Fruit fly (Drosophila melanogaster) whole organism, embryonic: Measurements from ENCODE around the gene Art3.

Source experiments
- Asciz ChIP-seq: fragments of 200-800 bp; sonication (Bioruptor generic); optimal IDR thresholded peaks from 2 replicates; lab custom pipeline; 2017; ENCODE audit warnings: missing biosample characterization, mild to moderate bottlenecking, missing genetic modification characterization, missing genetic modification reagents
- Bteb2 ChIP-seq: fragments of 200-800 bp; sonication (Bioruptor generic); optimal IDR thresholded peaks from 2 replicates; lab custom pipeline; 2016; ENCODE audit warnings: missing biosample characterization, missing genetic modification characterization
- C15 ChIP-seq: fragments of 200-800 bp; sonication (Bioruptor generic); IDR thresholded peaks from 3 replicates; pipeline ENCODE4 v1.3.6; 2022; ENCODE audit warnings: missing biosample characterization, missing genetic modification characterization
- CG11398 ChIP-seq: fragments of 200-800 bp; sonication (Bioruptor generic); optimal IDR thresholded peaks from 2 replicates; lab custom pipeline; 2016; ENCODE audit warnings: missing biosample characterization, missing genetic modification characterization
- CG11695 ChIP-seq: fragments of 200-800 bp; sonication (Bioruptor generic); IDR thresholded peaks from 3 replicates; pipeline ENCODE4 v1.3.6; 2022; ENCODE audit warnings: missing biosample characterization, missing genetic modification characterization
- CG11723 ChIP-seq: fragments of 200-800 bp; sonication (Bioruptor generic); optimal IDR thresholded peaks from 2 replicates; lab custom pipeline; 2017; ENCODE audit warnings: missing biosample characterization, mild to moderate bottlenecking, missing genetic modification characterization
- CG12155 ChIP-seq: fragments of 200-800 bp; sonication (Bioruptor generic); optimal IDR thresholded peaks from 3 replicates; lab custom pipeline; 2016; ENCODE audit warnings: missing biosample characterization, missing genetic modification characterization
- CG12391 ChIP-seq: fragments of 200-800 bp; sonication (Bioruptor generic); optimal IDR thresholded peaks from 3 replicates; lab custom pipeline; 2018; ENCODE audit warnings: missing biosample characterization, mild to moderate bottlenecking, missing genetic modification characterization, moderate library complexity
- CG12769 ChIP-seq: fragments of 200-800 bp; sonication (Bioruptor generic); optimal IDR thresholded peaks from 2 replicates; lab custom pipeline; 2019; ENCODE audit warnings: missing biosample characterization, mild to moderate bottlenecking, missing genetic modification characterization, moderate library complexity
- CG15269 ChIP-seq: fragments of 200-800 bp; sonication (Bioruptor generic); optimal IDR thresholded peaks from 2 replicates; lab custom pipeline; 2018; ENCODE audit warnings: missing biosample characterization, mild to moderate bottlenecking, missing genetic modification characterization, moderate library complexity
- CG15479 ChIP-seq: fragments of 200-800 bp; sonication (Bioruptor generic); optimal IDR thresholded peaks from 3 replicates; lab custom pipeline; 2019; ENCODE audit warnings: missing biosample characterization, mild to moderate bottlenecking, missing genetic modification characterization, moderate library complexity
- CG2116 ChIP-seq: fragments of 200-800 bp; sonication (Bioruptor generic); optimal IDR thresholded peaks from 3 replicates; lab custom pipeline; 2018; ENCODE audit warnings: missing biosample characterization, mild to moderate bottlenecking, missing genetic modification characterization
- CG31224 ChIP-seq: fragments of 200-800 bp; sonication (Bioruptor generic); IDR thresholded peaks from 2 replicates; pipeline ENCODE4 v1.3.6; 2022; ENCODE audit warnings: missing biosample characterization, missing genetic modification characterization
- CG4617 ChIP-seq: fragments of 200-800 bp; sonication (Bioruptor generic); optimal IDR thresholded peaks from 3 replicates; lab custom pipeline; 2016; ENCODE audit warnings: missing biosample characterization, missing genetic modification characterization, borderline replicate concordance
- CG6272 ChIP-seq: fragments of 200-800 bp; sonication (Bioruptor generic); IDR thresholded peaks from 2 replicates; pipeline ENCODE4 v1.3.6; 2022; ENCODE audit warnings: missing biosample characterization, missing genetic modification characterization
- CG6683 ChIP-seq: fragments of 200-800 bp; sonication (Bioruptor generic); optimal IDR thresholded peaks from 2 replicates; lab custom pipeline; 2017; ENCODE audit warnings: missing biosample characterization, mild to moderate bottlenecking, missing genetic modification characterization, missing genetic modification reagents
- CG6813 ChIP-seq: fragments of 200-800 bp; sonication (Bioruptor generic); optimal IDR thresholded peaks from 2 replicates; lab custom pipeline; 2017; ENCODE audit warnings: missing biosample characterization, missing genetic modification characterization, mild to moderate bottlenecking, moderate library complexity, missing genetic modification reagents
- CG7786 ChIP-seq: fragments of 200-800 bp; sonication (Bioruptor generic); optimal IDR thresholded peaks from 2 replicates; lab custom pipeline; 2016; ENCODE audit warnings: missing biosample characterization, missing genetic modification characterization
- CG7987 ChIP-seq: fragments of 200-800 bp; sonication (Bioruptor generic); optimal IDR thresholded peaks from 2 replicates; lab custom pipeline; 2018; ENCODE audit warnings: missing biosample characterization, mild to moderate bottlenecking, missing genetic modification characterization, moderate library complexity
- CG9817 ChIP-seq: fragments of 200-800 bp; sonication (Bioruptor generic); optimal IDR thresholded peaks from 2 replicates; lab custom pipeline; 2018; ENCODE audit warnings: missing biosample characterization, mild to moderate bottlenecking, missing genetic modification characterization, moderate library complexity
- CG9876 ChIP-seq: fragments of 200-800 bp; sonication (Bioruptor generic); optimal IDR thresholded peaks from 2 replicates; lab custom pipeline; 2016; ENCODE audit warnings: missing biosample characterization, missing genetic modification characterization
- Drgx ChIP-seq: fragments of 200-800 bp; sonication (Bioruptor generic); IDR thresholded peaks from 2 replicates; pipeline ENCODE4 v1.3.6; 2022; ENCODE audit warnings: missing biosample characterization, missing genetic modification characterization
- Kr ChIP-seq: fragments of 200-800 bp; sonication (Bioruptor generic); optimal IDR thresholded peaks from 2 replicates; lab custom pipeline; 2017; ENCODE audit warnings: missing biosample characterization, mild to moderate bottlenecking, missing genetic modification characterization
- Lhr ChIP-seq: fragments of 200-800 bp; sonication (Bioruptor generic); optimal IDR thresholded peaks from 3 replicates; lab custom pipeline; 2017; ENCODE audit warnings: mild to moderate bottlenecking, missing biosample characterization, missing genetic modification reagents, missing genetic modification characterization
- NfI ChIP-seq: fragments of 200-800 bp; sonication (Bioruptor generic); optimal IDR thresholded peaks from 3 replicates; lab custom pipeline; 2018; ENCODE audit warnings: missing biosample characterization, mild to moderate bottlenecking, missing genetic modification characterization, moderate library complexity
- Ptx1 ChIP-seq: fragments of 200-800 bp; sonication (Bioruptor generic); IDR thresholded peaks from 2 replicates; pipeline ENCODE4 v1.3.6; 2022; ENCODE audit warnings: missing biosample characterization, missing genetic modification characterization
- Rfx ChIP-seq: fragments of 200-800 bp; sonication (Bioruptor generic); IDR thresholded peaks from 2 replicates; pipeline ENCODE4 v1.3.6; 2022; ENCODE audit warnings: missing biosample characterization, missing genetic modification characterization
- Sry-δ ChIP-seq: fragments of 200-800 bp; sonication (Bioruptor generic); optimal IDR thresholded peaks from 2 replicates; lab custom pipeline; 2016; ENCODE audit warnings: missing biosample characterization, missing genetic modification characterization
- ac ChIP-seq: fragments of 200-800 bp; sonication (Bioruptor generic); optimal IDR thresholded peaks from 3 replicates; lab custom pipeline; 2017; ENCODE audit warnings: missing biosample characterization, mild to moderate bottlenecking, missing genetic modification characterization
- bigmax ChIP-seq: fragments of 200-800 bp; sonication (Bioruptor generic); optimal IDR thresholded peaks from 2 replicates; lab custom pipeline; 2018; ENCODE audit warnings: missing biosample characterization, mild to moderate bottlenecking, missing genetic modification characterization
- btn ChIP-seq: fragments of 200-800 bp; sonication (Bioruptor generic); optimal IDR thresholded peaks from 2 replicates; lab custom pipeline; 2016; ENCODE audit warnings: missing biosample characterization, missing genetic modification characterization
- caup ChIP-seq: fragments of 200-800 bp; sonication (Bioruptor generic); optimal IDR thresholded peaks from 3 replicates; lab custom pipeline; 2017; ENCODE audit warnings: missing biosample characterization, mild to moderate bottlenecking, missing genetic modification characterization, moderate library complexity; ENCODE audit not compliant: severe bottlenecking
- cwo ChIP-seq: fragments of 200-800 bp; sonication (Bioruptor generic); optimal IDR thresholded peaks from 3 replicates; lab custom pipeline; 2017; ENCODE audit warnings: missing biosample characterization, missing genetic modification characterization, mild to moderate bottlenecking, moderate library complexity, missing genetic modification reagents
- dmrt11E ChIP-seq: fragments of 200-800 bp; sonication (Bioruptor generic); optimal IDR thresholded peaks from 3 replicates; lab custom pipeline; 2018; ENCODE audit warnings: missing biosample characterization, mild to moderate bottlenecking, missing genetic modification characterization, moderate library complexity
- exex ChIP-seq: fragments of 200-800 bp; sonication (Bioruptor generic); optimal IDR thresholded peaks from 4 replicates; lab custom pipeline; 2018; ENCODE audit warnings: missing biosample characterization, mild to moderate bottlenecking, missing genetic modification characterization, moderate library complexity
- ftz-f1 ChIP-seq: fragments of 200-800 bp; sonication (Bioruptor generic); optimal IDR thresholded peaks from 2 replicates; lab custom pipeline; 2016; ENCODE audit warnings: missing biosample characterization, missing genetic modification characterization
- gro ChIP-seq: fragments of 200-800 bp; sonication (Bioruptor generic); optimal IDR thresholded peaks from 2 replicates; lab custom pipeline; 2016; ENCODE audit warnings: missing biosample characterization, missing genetic modification characterization
- ken ChIP-seq: fragments of 200-800 bp; sonication (Bioruptor generic); IDR thresholded peaks from 3 replicates; pipeline ENCODE4 v1.3.6; 2022; ENCODE audit warnings: missing biosample characterization, missing genetic modification characterization
- odd ChIP-seq: fragments of 200-800 bp; sonication (Bioruptor generic); optimal IDR thresholded peaks from 2 replicates; lab custom pipeline; 2017; ENCODE audit warnings: missing biosample characterization, mild to moderate bottlenecking, missing genetic modification characterization
- p53 ChIP-seq: fragments of 200-800 bp; sonication (Bioruptor generic); optimal IDR thresholded peaks from 2 replicates; lab custom pipeline; 2016; ENCODE audit warnings: missing biosample characterization, missing genetic modification characterization
- pan ChIP-seq, 4 experiments: fragments of >200 bp in 3 of 4; fragments of 200-800 bp in 1 of 4; sonication (Bioruptor generic) in 1 of 4; optimal IDR thresholded peaks in 3 of 4; IDR thresholded peaks in 1 of 4; 2 replicates each; pipeline versions ENCODE4 v1.3.6 to Lab custom; 2017 to 2022; ENCODE audit warnings: missing biosample characterization in 2 of 4, missing genetic modification characterization in 2 of 4, mixed read lengths in 1 of 4
- scrt ChIP-seq: fragments of 200-800 bp; sonication (Bioruptor generic); optimal IDR thresholded peaks from 2 replicates; lab custom pipeline; 2018; ENCODE audit warnings: missing biosample characterization, mild to moderate bottlenecking, missing genetic modification characterization, moderate library complexity
- sens-2 ChIP-seq: fragments of 200-800 bp; sonication (Bioruptor generic); IDR thresholded peaks from 2 replicates; pipeline ENCODE4 v1.3.6; 2022; ENCODE audit warnings: missing biosample characterization, missing genetic modification characterization
- stwl ChIP-seq: fragments of 200-800 bp; sonication (Bioruptor generic); optimal IDR thresholded peaks from 3 replicates; lab custom pipeline; 2018; ENCODE audit warnings: missing biosample characterization, mild to moderate bottlenecking, missing genetic modification characterization, moderate library complexity
- sug ChIP-seq: fragments of 200-800 bp; optimal IDR thresholded peaks from 2 replicates; lab custom pipeline; 2019; ENCODE audit warnings: missing biosample characterization, mild to moderate bottlenecking, missing genetic modification characterization, moderate library complexity
- trem ChIP-seq: fragments of 200-800 bp; optimal IDR thresholded peaks from 3 replicates; lab custom pipeline; 2019; ENCODE audit warnings: missing biosample characterization, mild to moderate bottlenecking, missing genetic modification characterization, moderate library complexity
- twi ChIP-seq: fragments of 200-800 bp; optimal IDR thresholded peaks from 2 replicates; lab custom pipeline; 2019; ENCODE audit warnings: missing biosample characterization, mild to moderate bottlenecking, missing genetic modification characterization, moderate library complexity
- zen ChIP-seq: fragments of 200-800 bp; sonication (Bioruptor generic); optimal IDR thresholded peaks from 3 replicates; lab custom pipeline; 2018; ENCODE audit warnings: missing biosample characterization, mild to moderate bottlenecking, missing genetic modification characterization, moderate library complexity

Art3 gene

DNA sequence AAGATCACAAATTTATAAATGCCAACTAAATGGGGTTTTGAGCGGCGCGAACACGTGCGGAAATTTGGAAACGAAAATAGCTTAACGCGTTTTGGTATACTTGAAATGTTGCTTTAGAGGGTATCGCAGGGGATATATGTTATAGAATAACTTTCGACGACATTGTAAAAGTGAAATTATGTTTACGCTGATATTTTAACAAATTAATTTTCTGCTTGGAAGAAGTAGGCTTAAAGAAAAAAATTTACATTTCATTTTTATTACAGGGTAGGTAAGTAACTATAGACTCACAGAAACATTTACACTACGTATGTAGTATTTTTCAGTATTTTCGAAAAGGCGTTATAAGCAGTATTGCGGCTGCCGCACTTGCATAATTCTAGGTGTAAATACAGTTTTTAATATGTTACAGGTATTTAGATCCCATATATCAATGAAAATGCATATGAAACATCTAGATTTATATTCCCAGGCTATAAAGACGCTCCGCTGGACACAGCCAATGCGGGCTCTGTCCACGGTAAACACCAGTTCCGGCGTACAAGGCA, at the start of gene Art3, which contains the start of gene mRpS10 (continued):
- TF ChIP-seq CG11695 (GFP tag; lab: Robert Waterston, UW) (peak; percentile 100), Kr (GFP tag; lab: Kevin White, UChicago) (peak; percentile 97), p53 (GFP tag; lab: Kevin White, UChicago) (peak; percentile 99), caup (GFP tag; lab: Kevin White, UChicago) (peak; percentile 100), scrt (GFP tag; lab: Kevin White, UChicago) (peak; percentile 99), CG4617 (GFP tag; lab: Kevin White, UChicago) (peak; percentile 100), ftz-f1 (GFP tag; lab: Kevin White, UChicago) (peak; percentile 94), CG15269 (tag; lab: Kevin White, UChicago) (peak; percentile 100), CG6683 (GFP tag; lab: Kevin White, UChicago) (peak; percentile 99), btn (GFP tag; lab: Kevin White, UChicago) (peak; percentile 99), CG12769 (tag; lab: Kevin White, UChicago) (peak; percentile 100), CG6813 (GFP tag; lab: Kevin White, UChicago) (peak; percentile 100), Rfx (GFP tag; lab: Robert Waterston, UW) (peak; percentile 100), CG7786 (peak; percentile 100), CG2116 (GFP tag; lab: Kevin White, UChicago) (peak; percentile 94), CG12391 (tag; lab: Kevin White, UChicago) (peak; percentile 100), dmrt11E (tag; lab: Kevin White, UChicago) (peak; percentile 100), zen (tag; lab: Kevin White, UChicago) (peak; percentile 100), bigmax (GFP tag; lab: Kevin White, UChicago) (peak; percentile 83), ken (GFP tag; lab: Robert Waterston, UW) (peak; percentile 100), Lhr (GFP tag; lab: Kevin White, UChicago) (peak; percentile 99), CG11723 (peak; percentile 99), CG9876 (peak; percentile 99), Asciz (GFP tag; lab: Kevin White, UChicago) (peak; percentile 100), exex (tag; lab: Kevin White, UChicago) (peak; percentile 99), CG12155 (GFP tag; lab: Kevin White, UChicago) (peak; percentile 99), gro (GFP tag; lab: Kevin White, UChicago) (peak; percentile 100), sug (tag; lab: Kevin White, UChicago) (peak; percentile 100), stwl (tag; lab: Kevin White, UChicago) (peak; percentile 98), CG6272 (GFP tag; lab: Robert Waterston, UW) (peak; percentile 100), Bteb2 (peak; percentile 100), odd (GFP tag; lab: Kevin White, UChicago) (peak; percentile 99), twi (tag; lab: Kevin White, UChicago) (peak; percentile 100), CG9817 (tag; lab: Kevin White, UChicago) (peak; percentile 100), ac (GFP tag; lab: Kevin White, UChicago) (peak; percentile 100), CG11398 (GFP tag; lab: Kevin White, UChicago) (peak; percentile 100), CG31224 (peak; percentile 99), CG7987 (GFP tag; lab: Kevin White, UChicago) (peak; percentile 99), NfI (GFP tag; lab: Kevin White, UChicago) (peak; percentile 100), Ptx1 (GFP tag; lab: Robert Waterston, UW) (peak; percentile 100), C15 (peak; percentile 100), sens-2 (GFP tag; lab: Robert Waterston, UW) (peak; percentile 100), Drgx (GFP tag; lab: Robert Waterston, UW) (peak; percentile 100), cwo (GFP tag; lab: Kevin White, UChicago) (peak; percentile 99), trem (peak; percentile 98), pan (optimal IDR thresholded peaks at IDR 0.05; lab: Kevin White, UChicago) (peak in 1 of 2 experiments; percentile 82), pan (GFP tag; optimal IDR thresholded peaks at IDR 0.05 in 1 of 2, IDR thresholded peaks at IDR 0.05 in 1 of 2) (peak; percentile 84 to 100), Sry-δ (GFP tag; lab: Kevin White, UChicago) (peak; percentile 91), CG15479 (GFP tag; lab: Kevin White, UChicago) (peak; percentile 96)
